Fruit fly (Drosophila melanogaster) whole organism, embryonic: ENCODE measurements around the gene CG17784.

Experiments used
- Ada2b ChIP-seq: fragments of 200-800 bp; sonication (Bioruptor generic); IDR thresholded peaks from 2 replicates; pipeline ENCODE4 v1.3.6; 2022; ENCODE audit warnings: missing biosample characterization, missing genetic modification characterization
- BEAF-32 ChIP-seq: fragments of 200-800 bp; sonication (Bioruptor generic); optimal IDR thresholded peaks from 3 replicates; lab custom pipeline; 2017; ENCODE audit warnings: missing biosample characterization, missing genetic modification characterization, mild to moderate bottlenecking, moderate library complexity, missing genetic modification reagents
- CG10543 ChIP-seq: fragments of 200-800 bp; sonication (Bioruptor generic); optimal IDR thresholded peaks from 3 replicates; lab custom pipeline; 2017; ENCODE audit warnings: missing biosample characterization, mild to moderate bottlenecking, missing genetic modification characterization, moderate library complexity
- CG11504 ChIP-seq: fragments of 200-800 bp; sonication (Bioruptor generic); optimal IDR thresholded peaks from 3 replicates; lab custom pipeline; 2019; ENCODE audit warnings: missing biosample characterization, mild to moderate bottlenecking, missing genetic modification characterization, moderate library complexity
- CG14014 ChIP-seq: fragments of 200-800 bp; sonication (Bioruptor generic); IDR thresholded peaks from 2 replicates; pipeline ENCODE4 v1.3.6; 2022; ENCODE audit warnings: missing biosample characterization, missing genetic modification characterization
- CG14860 ChIP-seq: fragments of 200-800 bp; sonication (Bioruptor generic); IDR thresholded peaks from 3 replicates; pipeline ENCODE4 v1.3.6; 2022; ENCODE audit warnings: missing biosample characterization, missing genetic modification characterization; ENCODE audit not compliant: partially characterized antibody
- CG1792 ChIP-seq: fragments of 200-800 bp; sonication (Bioruptor generic); optimal IDR thresholded peaks from 2 replicates; lab custom pipeline; 2016; ENCODE audit warnings: missing biosample characterization, missing genetic modification characterization
- CG30403 ChIP-seq: fragments of 200-800 bp; sonication (Bioruptor generic); optimal IDR thresholded peaks from 3 replicates; lab custom pipeline; 2016; ENCODE audit warnings: missing biosample characterization, missing genetic modification characterization
- CG31224 ChIP-seq: fragments of 200-800 bp; sonication (Bioruptor generic); IDR thresholded peaks from 2 replicates; pipeline ENCODE4 v1.3.6; 2022; ENCODE audit warnings: missing biosample characterization, missing genetic modification characterization
- CG31388 ChIP-seq: fragments of 200-800 bp; sonication (Bioruptor generic); optimal IDR thresholded peaks from 2 replicates; lab custom pipeline; 2016; ENCODE audit warnings: missing biosample characterization, missing genetic modification characterization
- CG32772 ChIP-seq: fragments of 200-800 bp; sonication (Bioruptor generic); IDR thresholded peaks from 2 replicates; pipeline ENCODE4 v1.3.6; 2022; ENCODE audit warnings: missing biosample characterization, missing genetic modification characterization
- CG33557 ChIP-seq: fragments of 200-800 bp; sonication (Bioruptor generic); optimal IDR thresholded peaks from 2 replicates; lab custom pipeline; 2019; ENCODE audit warnings: missing biosample characterization, mild to moderate bottlenecking, missing genetic modification characterization, moderate library complexity
- CG3847 ChIP-seq: fragments of 200-800 bp; sonication (Bioruptor generic); IDR thresholded peaks from 2 replicates; pipeline ENCODE4 v1.3.6; 2022; ENCODE audit warnings: missing biosample characterization, missing genetic modification characterization
- CG4328 ChIP-seq: fragments of 200-800 bp; sonication (Bioruptor generic); optimal IDR thresholded peaks from 3 replicates; lab custom pipeline; 2017; ENCODE audit warnings: missing biosample characterization, missing genetic modification reagents, missing genetic modification characterization
- CG4424 ChIP-seq: fragments of 200-800 bp; sonication (Bioruptor generic); optimal IDR thresholded peaks from 3 replicates; lab custom pipeline; 2016; ENCODE audit warnings: missing biosample characterization, missing genetic modification characterization
- CG6683 ChIP-seq: fragments of 200-800 bp; sonication (Bioruptor generic); optimal IDR thresholded peaks from 2 replicates; lab custom pipeline; 2017; ENCODE audit warnings: missing biosample characterization, mild to moderate bottlenecking, missing genetic modification characterization, missing genetic modification reagents
- CG6791 ChIP-seq: fragments of 200-800 bp; sonication (Bioruptor generic); IDR thresholded peaks from 3 replicates; pipeline ENCODE4 v1.3.6; 2022; ENCODE audit warnings: missing biosample characterization, missing genetic modification characterization; ENCODE audit not compliant: partially characterized antibody
- E2f2 ChIP-seq: fragments of 200-800 bp; sonication (Bioruptor generic); IDR thresholded peaks from 2 replicates; pipeline ENCODE4 v1.3.6; 2022; ENCODE audit warnings: missing biosample characterization, missing genetic modification characterization
- Ets65A ChIP-seq: fragments of 200-800 bp; sonication (Bioruptor generic); peaks from one replicate; lab custom pipeline; 2016; ENCODE audit warnings: missing biosample characterization, missing genetic modification characterization
- Gug ChIP-seq: fragments of 200-800 bp; sonication (Bioruptor generic); IDR thresholded peaks from 4 replicates; pipeline ENCODE4 v1.3.6; 2022; ENCODE audit warnings: missing biosample characterization, missing genetic modification characterization
- H2.0 ChIP-seq: fragments of 200-800 bp; sonication (Bioruptor generic); IDR thresholded peaks from 2 replicates; pipeline ENCODE4 v1.3.6; 2022; ENCODE audit warnings: missing biosample characterization, missing genetic modification characterization
- HmgD ChIP-seq: fragments of 200-800 bp; sonication (Bioruptor generic); optimal IDR thresholded peaks from 3 replicates; lab custom pipeline; 2016; ENCODE audit warnings: missing biosample characterization, missing genetic modification characterization
- Hr51 ChIP-seq, 2 experiments: fragments of 200-800 bp; sonication (Bioruptor generic); optimal IDR thresholded peaks; 2 replicates in 1 of 2; 3 replicates in 1 of 2; lab custom pipeline; 2016 to 2018; ENCODE audit warnings: missing biosample characterization in 2 of 2, missing genetic modification characterization in 2 of 2, mild to moderate bottlenecking in 1 of 2, moderate library complexity in 1 of 2
- Hsf ChIP-seq: fragments of 200-800 bp; sonication (Bioruptor generic); optimal IDR thresholded peaks from 3 replicates; lab custom pipeline; 2016; ENCODE audit warnings: missing biosample characterization, missing genetic modification characterization
- Pdp1 ChIP-seq, 2 experiments: fragments of 200-800 bp; sonication (Bioruptor generic); optimal IDR thresholded peaks; 3 replicates each; lab custom pipeline; 2016; ENCODE audit warnings: missing biosample characterization in 2 of 2, missing genetic modification characterization in 2 of 2, mild to moderate bottlenecking in 1 of 2, moderate library complexity in 1 of 2
- Ptx1 ChIP-seq: fragments of 200-800 bp; sonication (Bioruptor generic); IDR thresholded peaks from 2 replicates; pipeline ENCODE4 v1.3.6; 2022; ENCODE audit warnings: missing biosample characterization, missing genetic modification characterization
- ac ChIP-seq: fragments of 200-800 bp; sonication (Bioruptor generic); optimal IDR thresholded peaks from 3 replicates; lab custom pipeline; 2017; ENCODE audit warnings: missing biosample characterization, mild to moderate bottlenecking, missing genetic modification characterization
- ase ChIP-seq: fragments of 200-800 bp; sonication (Bioruptor generic); IDR thresholded peaks from 3 replicates; pipeline ENCODE4 v1.3.6; 2022; ENCODE audit warnings: missing biosample characterization, missing genetic modification characterization
- fd64A ChIP-seq: fragments of 200-800 bp; sonication (Bioruptor generic); optimal IDR thresholded peaks from 3 replicates; lab custom pipeline; 2018; ENCODE audit warnings: missing biosample characterization, mild to moderate bottlenecking, missing genetic modification characterization
- gem ChIP-seq: fragments of 200-800 bp; sonication (Bioruptor generic); optimal IDR thresholded peaks from 2 replicates; lab custom pipeline; 2019; ENCODE audit warnings: missing biosample characterization, mild to moderate bottlenecking, missing genetic modification characterization, moderate library complexity
- kah ChIP-seq: fragments of 200-800 bp; sonication (Bioruptor generic); optimal IDR thresholded peaks from 2 replicates; lab custom pipeline; 2018; ENCODE audit warnings: missing biosample characterization, mild to moderate bottlenecking, missing genetic modification characterization
- knrl ChIP-seq: fragments of 200-800 bp; sonication (Bioruptor generic); IDR thresholded peaks from 3 replicates; pipeline ENCODE4 v1.3.6; 2022; ENCODE audit warnings: missing biosample characterization, missing genetic modification characterization; ENCODE audit not compliant: partially characterized antibody
- nmo ChIP-seq: fragments of 200-800 bp; sonication (Bioruptor generic); optimal IDR thresholded peaks from 2 replicates; lab custom pipeline; 2018; ENCODE audit warnings: missing biosample characterization, mild to moderate bottlenecking, missing genetic modification characterization, moderate library complexity
- pb ChIP-seq: fragments of 200-800 bp; sonication (Bioruptor generic); optimal IDR thresholded peaks from 3 replicates; lab custom pipeline; 2016; ENCODE audit warnings: missing biosample characterization, missing genetic modification characterization
- pfk ChIP-seq: fragments of 200-800 bp; sonication (Bioruptor generic); optimal IDR thresholded peaks from 2 replicates; lab custom pipeline; 2018; ENCODE audit warnings: missing biosample characterization, mild to moderate bottlenecking, missing genetic modification characterization, moderate library complexity
- repo ChIP-seq: fragments of 200-800 bp; sonication (Bioruptor generic); optimal IDR thresholded peaks from 2 replicates; lab custom pipeline; 2016; ENCODE audit warnings: missing biosample characterization, missing genetic modification characterization
- schlank ChIP-seq: fragments of 200-800 bp; sonication (Bioruptor generic); optimal IDR thresholded peaks from 2 replicates; lab custom pipeline; 2018; ENCODE audit warnings: missing biosample characterization, mild to moderate bottlenecking, missing genetic modification characterization
- slbo ChIP-seq: fragments of 200-800 bp; sonication (Bioruptor generic); IDR thresholded peaks from 2 replicates; pipeline ENCODE4 v1.3.6; 2022; ENCODE audit warnings: missing biosample characterization, missing genetic modification characterization
- so ChIP-seq: fragments of 200-800 bp; sonication (Bioruptor generic); IDR thresholded peaks from 3 replicates; pipeline ENCODE4 v1.3.6; 2022; ENCODE audit warnings: missing biosample characterization, missing genetic modification characterization
- stc ChIP-seq: fragments of 200-800 bp; sonication (Bioruptor generic); IDR thresholded peaks from 2 replicates; pipeline ENCODE4 v1.3.6; 2022; ENCODE audit warnings: missing biosample characterization, missing genetic modification characterization
- vvl ChIP-seq: fragments of 200-800 bp; sonication (Bioruptor generic); IDR thresholded peaks from 2 replicates; pipeline ENCODE4 v1.3.6; 2022; ENCODE audit warnings: missing biosample characterization, missing genetic modification characterization

Gene CG17784

DNA sequence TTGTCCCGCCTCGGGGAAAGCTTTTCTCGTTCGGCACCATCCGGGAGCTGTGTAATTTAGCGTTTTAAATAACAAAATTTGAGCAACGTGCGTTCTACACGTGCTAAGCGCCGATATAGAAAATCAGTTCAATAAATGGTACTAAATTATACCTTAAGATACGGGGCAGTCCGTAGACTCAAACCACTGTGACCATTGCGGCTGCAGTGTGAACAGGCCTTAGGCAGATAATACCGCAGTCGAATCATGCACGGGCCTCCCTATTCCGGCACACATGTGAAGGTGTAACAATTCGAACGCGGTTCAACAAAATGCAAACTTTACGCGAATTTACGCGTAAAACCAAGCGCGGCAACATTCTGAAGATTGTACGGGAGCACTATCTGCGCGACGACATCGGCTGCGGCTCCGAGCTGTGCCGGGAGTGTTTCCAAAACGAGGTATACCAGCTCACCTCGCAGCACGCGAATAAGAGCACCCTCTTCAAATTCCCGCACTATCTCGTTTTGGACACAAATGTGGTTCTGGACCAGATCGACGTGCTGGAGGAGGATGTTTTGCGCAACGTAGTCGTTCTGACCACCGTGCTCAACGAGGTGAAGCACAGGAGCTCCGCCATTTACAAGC lies 31.5 kb downstream of the CG17784 start, which contains the start of the genes Rrp5 and Dis3 (continued):
- TF ChIP-seq Ets65A (peak; percentile 66), Gug (GFP tag; lab: Robert Waterston, UW) (no peak; the same call in 3 of the 4 replicates), Ptx1 (GFP tag; lab: Robert Waterston, UW) (peak; percentile 45; the same call in 1 of the 2 replicates), CG3847 (GFP tag; lab: Robert Waterston, UW) (peak; percentile 64; the same call in 1 of the 2 replicates), Hsf (GFP tag; lab: Kevin White, UChicago) (peak; percentile 40), CG10543 (no peak), CG32772 (no peak), CG11504 (tag; lab: Kevin White, UChicago) (no peak), CG14014 (GFP tag; lab: Robert Waterston, UW) (peak; percentile 38; the same call in 1 of the 2 replicates), Ada2b (GFP tag; lab: Robert Waterston, UW) (peak; percentile 32; the same call in 1 of the 2 replicates), CG31388 (no peak), slbo (GFP tag; lab: Robert Waterston, UW) (peak; percentile 80), BEAF-32 (GFP tag; lab: Kevin White, UChicago) (peak; percentile 61), so (no peak), HmgD (GFP tag; lab: Kevin White, UChicago) (peak; percentile 91), ase (GFP tag; lab: Robert Waterston, UW) (0 out of 3 replicates have a peak, but pooled peaks have one; percentile 49), CG14860 (GFP tag; lab: Robert Waterston, UW) (0 out of 3 replicates have a peak, but pooled peaks have one; percentile 20), knrl (GFP tag; lab: Robert Waterston, UW) (peak; percentile 64; the same call in 2 of the 3 replicates), CG33557 (GFP tag; lab: Kevin White, UChicago) (no peak), schlank (tag; lab: Kevin White, UChicago) (no peak), Hr51 (GFP tag; optimal IDR thresholded peaks at IDR 0.05; lab: Kevin White, UChicago) (peak in 1 of 2 experiments; percentile 22), kah (GFP tag; lab: Kevin White, UChicago) (no peak), CG4424 (GFP tag; lab: Kevin White, UChicago) (no peak), pb (GFP tag; lab: Kevin White, UChicago) (no peak), vvl (GFP tag; lab: Robert Waterston, UW) (peak; percentile 78), CG4328 (GFP tag; lab: Kevin White, UChicago) (no peak), H2.0 (GFP tag; lab: Robert Waterston, UW) (peak; percentile 45; the same call in 1 of the 2 replicates), CG30403 (peak; percentile 24), CG6791 (GFP tag; lab: Robert Waterston, UW) (peak; percentile 66; the same call in 2 of the 3 replicates), pfk (GFP tag; lab: Kevin White, UChicago) (peak; percentile 6), ac (GFP tag; lab: Kevin White, UChicago) (no peak), CG31224 (GFP tag; lab: Robert Waterston, UW) (no peak), fd64A (GFP tag; lab: Kevin White, UChicago) (no peak), repo (GFP tag; lab: Kevin White, UChicago) (no peak), stc (GFP tag; lab: Robert Waterston, UW) (no peak), CG6683 (GFP tag; lab: Kevin White, UChicago) (no peak), CG1792 (GFP tag; lab: Kevin White, UChicago) (peak; percentile 96), gem (no peak), Pdp1 (GFP tag; optimal IDR thresholded peaks at IDR 0.05; lab: Kevin White, UChicago) (peak in 1 of 2 experiments; percentile 22), E2f2 (GFP tag; lab: Robert Waterston, UW) (peak; percentile 67), nmo (GFP tag; lab: Kevin White, UChicago) (peak; percentile 66)
